Worm (Caenorhabditis elegans): ENCODE data around the gene ZK792.7.

The ZK792.7 gene

DNA sequence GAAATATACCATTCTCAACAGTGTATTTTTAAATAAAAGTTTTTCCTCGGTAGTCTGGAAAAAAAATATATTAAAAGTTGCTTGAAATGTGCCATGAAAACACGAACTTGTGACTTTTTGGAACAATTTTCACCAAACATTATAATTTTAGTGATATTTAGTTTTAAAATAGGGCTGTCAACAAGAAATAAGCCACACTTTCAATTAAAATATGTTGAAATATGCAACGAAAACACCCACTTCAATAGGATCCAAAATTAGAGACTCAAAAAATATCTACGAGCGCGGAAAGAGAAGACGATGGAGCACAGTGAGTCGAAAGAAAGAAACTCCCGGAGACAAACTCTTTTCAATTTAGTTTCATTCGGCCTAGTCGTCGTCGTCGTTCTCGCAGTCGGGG is 750 bp upstream of the ZK792.7 start, which contains the start of gene ZK792.12:
TSS of gene ZK792.12 (plus strand) at position 301 of the 400 bp plus-strand sequence.
- TF ChIP-seq dmd-4 (tag; optimal IDR thresholded peaks at IDR 0.05) (no peak), nhr-23 (tag; optimal IDR thresholded peaks at IDR 0.05) (no peak), nhr-10 (tag; optimal IDR thresholded peaks at IDR 0.05) (no peak), ama-1 (optimal IDR thresholded peaks at IDR 0.05) (no peak), unc-55 (GFP tag; optimal IDR thresholded peaks at IDR 0.05) (no peak), unc-62 (GFP tag; optimal IDR thresholded peaks at IDR 0.05) (no peak), ztf-1 (GFP tag; conservative IDR thresholded peaks at IDR 0.05) (no peak), gmeb-1 (tag; optimal IDR thresholded peaks at IDR 0.05) (no peak), nhr-77 (tag; optimal IDR thresholded peaks at IDR 0.05) (no peak), nhr-21 (tag; optimal IDR thresholded peaks at IDR 0.05) (no peak), ztf-11 (tag; optimal IDR thresholded peaks at IDR 0.05) (no peak), lin-11 (tag; optimal IDR thresholded peaks at IDR 0.05) (no peak), ceh-16 (tag; optimal IDR thresholded peaks at IDR 0.05) (no peak), snpc-4 (tag; optimal IDR thresholded peaks at IDR 0.05) (no peak), nhr-12 (tag; optimal IDR thresholded peaks at IDR 0.05) (no peak)

DNA sequence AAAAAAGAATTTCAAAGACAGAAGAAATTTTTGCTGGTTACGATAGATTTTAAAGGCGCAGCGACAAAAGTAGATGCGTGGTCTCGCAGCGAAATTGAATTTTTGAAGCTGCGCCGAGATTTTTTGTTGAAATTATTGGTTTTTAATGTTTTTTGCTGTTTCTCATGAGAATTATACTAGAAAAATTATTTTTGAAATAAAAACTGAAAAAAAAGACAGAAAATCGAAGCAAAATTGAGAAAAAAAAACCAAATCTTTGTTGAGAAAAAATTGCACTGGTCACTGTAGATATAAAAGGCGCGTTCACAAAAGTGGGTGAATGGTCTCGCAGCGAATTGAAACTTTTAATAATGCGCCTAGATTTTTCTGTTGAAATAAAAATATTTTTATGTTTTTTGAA is 1.4 kb downstream of the ZK792.7 start:
- TF ChIP-seq peb-1 (tag; optimal IDR thresholded peaks at IDR 0.05) (no peak), nhr-129 (tag; optimal IDR thresholded peaks at IDR 0.05) (no peak), R02D3.7 (tag; optimal IDR thresholded peaks at IDR 0.05) (no peak), unc-55 (GFP tag; optimal IDR thresholded peaks at IDR 0.05) (no peak), mbf-1 (tag; optimal IDR thresholded peaks at IDR 0.05) (no peak), lin-11 (tag; optimal IDR thresholded peaks at IDR 0.05) (no peak), nhr-23 (tag; optimal IDR thresholded peaks at IDR 0.05) (no peak), crh-2 (tag; optimal IDR thresholded peaks at IDR 0.05) (no peak), zag-1 (tag; optimal IDR thresholded peaks at IDR 0.05) (no peak), mab-5 (tag; optimal IDR thresholded peaks at IDR 0.05) (no peak), skn-1 (tag; optimal IDR thresholded peaks at IDR 0.05) (no peak), nhr-10 (tag; optimal IDR thresholded peaks at IDR 0.05) (no peak), nhr-237 (tag; optimal IDR thresholded peaks at IDR 0.05) (no peak), ceh-16 (tag; optimal IDR thresholded peaks at IDR 0.05) (no peak), nhr-77 (tag; optimal IDR thresholded peaks at IDR 0.05) (no peak), egl-27 (tag; optimal IDR thresholded peaks at IDR 0.05) (no peak)

DNA sequence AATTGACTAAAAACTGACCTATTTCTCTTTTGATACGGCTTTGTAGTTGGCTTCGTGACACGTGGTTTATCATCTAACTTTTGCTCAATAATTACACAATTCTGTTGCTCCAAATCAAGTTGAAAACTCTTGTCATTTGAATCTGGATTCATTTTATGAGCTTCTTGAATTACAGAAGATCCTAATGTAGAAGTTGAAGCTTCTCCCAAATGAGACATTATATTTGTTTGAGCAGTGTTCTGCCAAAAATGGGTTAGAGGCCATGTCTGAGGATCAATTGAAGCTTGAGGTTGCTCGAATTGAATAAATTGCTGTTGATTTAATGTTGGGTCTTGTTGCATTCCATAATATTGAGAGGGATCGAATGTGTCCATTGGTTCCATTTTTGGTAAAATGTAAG is 3.3 kb downstream of the ZK792.7 start:
- TF ChIP-seq nhr-21 (tag; optimal IDR thresholded peaks at IDR 0.05), result no peak
- TF ChIP-seq nhr-23 (tag; optimal IDR thresholded peaks at IDR 0.05), result no peak
- TF ChIP-seq ztf-11 (tag; optimal IDR thresholded peaks at IDR 0.05), result no peak
- no peak for TF ChIP-seq sma-9 (GFP tag; optimal IDR thresholded peaks at IDR 0.05)
- TF ChIP-seq sma-9 (tag; optimal IDR thresholded peaks at IDR 0.05), result no peak

DNA sequence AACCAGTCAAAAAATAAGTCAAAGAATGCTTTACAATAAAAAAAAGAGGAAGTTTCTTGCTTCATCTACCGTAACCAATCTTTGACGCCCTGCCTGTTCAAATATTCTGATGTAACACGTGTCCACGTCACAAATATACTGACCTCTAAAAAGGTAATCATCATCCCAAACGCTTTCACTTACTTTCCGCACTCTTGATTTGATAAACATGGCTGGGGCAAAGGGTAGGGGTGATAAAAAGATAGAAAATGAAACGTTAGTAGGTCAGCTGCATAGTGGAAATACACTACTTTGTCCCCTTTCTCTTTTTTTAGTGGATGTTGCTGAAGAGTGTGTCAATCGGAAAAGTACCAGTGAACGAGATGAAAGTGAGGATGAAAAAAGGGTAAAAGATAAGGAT is 5.9 kb downstream of the ZK792.7 start:
- TF ChIP-seq ZK546.5 (tag; optimal IDR thresholded peaks at IDR 0.05) (no peak), F13H6.1 (tag; optimal IDR thresholded peaks at IDR 0.05) (no peak), mdl-1 (tag; optimal IDR thresholded peaks at IDR 0.05) (no peak), crh-2 (tag; optimal IDR thresholded peaks at IDR 0.05) (peak; percentile 35), sma-3 (GFP tag; optimal IDR thresholded peaks at IDR 0.05) (peak; percentile 24), nhr-23 (tag; optimal IDR thresholded peaks at IDR 0.05) (no peak), dmd-4 (tag; optimal IDR thresholded peaks at IDR 0.05) (no peak), C34F6.9 (tag; optimal IDR thresholded peaks at IDR 0.05) (no peak), gmeb-1 (tag; optimal IDR thresholded peaks at IDR 0.05) (no peak), ztf-11 (tag; optimal IDR thresholded peaks at IDR 0.05) (no peak), peb-1 (tag; optimal IDR thresholded peaks at IDR 0.05) (no peak), nhr-6 (tag; optimal IDR thresholded peaks at IDR 0.05) (no peak), nhr-10 (tag; optimal IDR thresholded peaks at IDR 0.05) (no peak), elt-3 (tag; optimal IDR thresholded peaks at IDR 0.05) (no peak), unc-39 (tag; optimal IDR thresholded peaks at IDR 0.05) (no peak), ztf-1 (GFP tag; conservative IDR thresholded peaks at IDR 0.05) (no peak), sma-9 (GFP tag; optimal IDR thresholded peaks at IDR 0.05) (peak; percentile 26), sma-9 (tag; optimal IDR thresholded peaks at IDR 0.05) (no peak), nhr-25 (tag; optimal IDR thresholded peaks at IDR 0.05) (peak; percentile 61), Y55F3AM.14 (GFP tag; optimal IDR thresholded peaks at IDR 0.05) (no peak), lin-39 (tag; optimal IDR thresholded peaks at IDR 0.05) (no peak), alr-1 (tag; optimal IDR thresholded peaks at IDR 0.05) (no peak), snpc-4 (tag; optimal IDR thresholded peaks at IDR 0.05) (no peak), elt-1 (tag; optimal IDR thresholded peaks at IDR 0.05) (no peak), mbf-1 (tag; optimal IDR thresholded peaks at IDR 0.05) (no peak), nhr-21 (tag; optimal IDR thresholded peaks at IDR 0.05) (peak; percentile 32), lsy-2 (tag; optimal IDR thresholded peaks at IDR 0.05) (no peak), blmp-1 (tag; optimal IDR thresholded peaks at IDR 0.05; ENCODE audit: insufficient read depth) (peak; percentile 93), ceh-82 (tag; optimal IDR thresholded peaks at IDR 0.05) (no peak), aly-2 (tag; optimal IDR thresholded peaks at IDR 0.05) (no peak), sem-4 (tag; optimal IDR thresholded peaks at IDR 0.05) (peak; percentile 13), nhr-77 (tag; optimal IDR thresholded peaks at IDR 0.05) (no peak), skn-1 (tag; optimal IDR thresholded peaks at IDR 0.05) (no peak), unc-55 (GFP tag; optimal IDR thresholded peaks at IDR 0.05) (no peak), ama-1 (optimal IDR thresholded peaks at IDR 0.05) (no peak), fos-1 (tag; optimal IDR thresholded peaks at IDR 0.05) (peak; percentile 31), unc-62 (GFP tag; optimal IDR thresholded peaks at IDR 0.05) (no peak), egl-27 (tag; optimal IDR thresholded peaks at IDR 0.05) (peak; percentile 67), mab-5 (tag; optimal IDR thresholded peaks at IDR 0.05) (no peak), nhr-237 (tag; optimal IDR thresholded peaks at IDR 0.05) (no peak)
